Worm (Caenorhabditis elegans) whole organism, L1 larva: ENCODE data around the gene mrpl-44.

Experiments used
- C04F5.9 ChIP-seq: sonication (generic microtip); optimal IDR thresholded peaks from 2 replicates; lab custom pipeline; 2016; ENCODE audit warnings: missing genetic modification characterization, missing compliant biosample characterization
- F16B12.6 ChIP-seq: fragments of 150-350 bp; optimal IDR thresholded peaks from 2 replicates; lab custom pipeline; 2014; ENCODE audit warnings: missing biosample characterization, missing genetic modification characterization
- aha-1 ChIP-seq: fragments of 150-350 bp; optimal IDR thresholded peaks from 2 replicates; lab custom pipeline; 2014; ENCODE audit warnings: missing biosample characterization, missing genetic modification characterization
- alr-1 ChIP-seq: fragments of 200-800 bp; sonication (Bioruptor generic); optimal IDR thresholded peaks from 2 replicates; lab custom pipeline; 2018; ENCODE audit warnings: borderline replicate concordance, mild to moderate bottlenecking, missing genetic modification characterization, missing compliant biosample characterization
- aly-2 ChIP-seq: fragments of 150-350 bp; optimal IDR thresholded peaks from 2 replicates; lab custom pipeline; 2014; ENCODE audit warnings: missing biosample characterization, missing genetic modification characterization
- ceh-63 ChIP-seq: fragments of 200-800 bp; sonication (Bioruptor generic); optimal IDR thresholded peaks from 2 replicates; lab custom pipeline; 2018; ENCODE audit warnings: mild to moderate bottlenecking, missing genetic modification characterization, missing compliant biosample characterization
- ceh-8 ChIP-seq: fragments of 200-800 bp; sonication (Bioruptor generic); optimal IDR thresholded peaks from 2 replicates; lab custom pipeline; 2018; ENCODE audit warnings: mild to moderate bottlenecking, missing genetic modification characterization, moderate library complexity, missing compliant biosample characterization
- ceh-88 ChIP-seq: fragments of 200-800 bp; sonication (Bioruptor generic); IDR thresholded peaks from 2 replicates; pipeline ENCODE4 v1.3.6; 2022; ENCODE audit warnings: missing genetic modification characterization, missing compliant biosample characterization
- dpl-1 ChIP-seq, 3 experiments: fragments of 150-350 bp in 2 of 3; sonication (generic microtip) in 1 of 3; optimal IDR thresholded peaks; 2 replicates each; lab custom pipeline; 2014 to 2017; ENCODE audit warnings: missing biosample characterization in 3 of 3, missing genetic modification characterization in 3 of 3, missing genetic modification reagents in 3 of 3
- dsc-1 ChIP-seq: sonication (generic microtip); optimal IDR thresholded peaks from 2 replicates; lab custom pipeline; 2016; ENCODE audit warnings: mild to moderate bottlenecking, missing genetic modification characterization, missing compliant biosample characterization
- efl-1 ChIP-seq, 4 experiments: fragments of 150-350 bp; optimal IDR thresholded peaks in 3 of 4; peaks in 1 of 4; 1 replicate in 1 of 4; 2 replicates in 3 of 4; lab custom pipeline; 2014; ENCODE audit warnings: missing biosample characterization in 2 of 4, missing genetic modification characterization in 2 of 4, missing genetic modification reagents in 2 of 4
- efl-3 ChIP-seq: fragments of 200-800 bp; sonication (Bioruptor generic); optimal IDR thresholded peaks from 2 replicates; lab custom pipeline; 2018; ENCODE audit warnings: mild to moderate bottlenecking, missing genetic modification characterization, missing compliant biosample characterization
- egl-27 ChIP-seq, 2 experiments: fragments of 150-350 bp in 1 of 2; sonication (generic microtip); optimal IDR thresholded peaks; 3 replicates each; lab custom pipeline; 2017 to 2018; ENCODE audit warnings: missing biosample characterization in 2 of 2, missing genetic modification characterization in 2 of 2, missing genetic modification reagents in 2 of 2
- elt-2 ChIP-seq: sonication (generic microtip); optimal IDR thresholded peaks from 2 replicates; lab custom pipeline; 2016; ENCODE audit warnings: missing genetic modification characterization, mild to moderate bottlenecking, inconsistent platforms, missing compliant biosample characterization, missing genetic modification reagents
- elt-3 ChIP-seq, 6 experiments: fragments of 150-350 bp in 1 of 6; sonication (generic microtip); optimal IDR thresholded peaks; 2 replicates each; lab custom pipeline; 2017 to 2018; ENCODE audit warnings: missing biosample characterization in 6 of 6, missing genetic modification characterization in 6 of 6, inconsistent platforms in 1 of 6
- ets-5 ChIP-seq: fragments of 200-800 bp; sonication (Bioruptor generic); IDR thresholded peaks from 2 replicates; pipeline ENCODE4 v1.3.6; 2022; ENCODE audit warnings: missing genetic modification characterization, missing compliant biosample characterization
- fkh-10 ChIP-seq: sonication (generic microtip); optimal IDR thresholded peaks from 2 replicates; lab custom pipeline; 2017; ENCODE audit warnings: missing biosample characterization, missing genetic modification reagents, missing genetic modification characterization
- fkh-8 ChIP-seq: sonication (generic microtip); optimal IDR thresholded peaks from 2 replicates; lab custom pipeline; 2016; ENCODE audit warnings: mild to moderate bottlenecking, missing genetic modification characterization, missing compliant biosample characterization
- fos-1 ChIP-seq: fragments of 150-350 bp; optimal IDR thresholded peaks from 2 replicates; lab custom pipeline; 2014; ENCODE audit warnings: missing biosample characterization, missing genetic modification characterization
- grh-1 ChIP-seq: fragments of 200-800 bp; sonication (Bioruptor generic); IDR thresholded peaks from 2 replicates; pipeline ENCODE4 v1.3.6; 2022; ENCODE audit warnings: missing genetic modification reagents, missing genetic modification characterization, missing compliant biosample characterization
- hpl-2 ChIP-seq: fragments of 150-350 bp; optimal IDR thresholded peaks from 2 replicates; lab custom pipeline; 2014; ENCODE audit warnings: missing biosample characterization, missing genetic modification reagents, missing genetic modification characterization
- irx-1 ChIP-seq: sonication (generic microtip); optimal IDR thresholded peaks from 2 replicates; lab custom pipeline; 2016; ENCODE audit warnings: missing genetic modification characterization, missing compliant biosample characterization
- isw-1 ChIP-seq: fragments of 200-800 bp; sonication (Bioruptor generic); IDR thresholded peaks from 2 replicates; pipeline ENCODE4 v1.3.6; 2022; ENCODE audit warnings: missing genetic modification characterization, missing compliant biosample characterization
- jun-1 ChIP-seq: fragments of 150-350 bp; optimal IDR thresholded peaks from 2 replicates; lab custom pipeline; 2014; ENCODE audit warnings: missing biosample characterization, missing genetic modification reagents, missing genetic modification characterization
- lin-14 ChIP-seq: fragments of 200-800 bp; sonication (Bioruptor generic); optimal IDR thresholded peaks from 2 replicates; lab custom pipeline; 2018; ENCODE audit warnings: mild to moderate bottlenecking, missing genetic modification characterization, moderate library complexity, missing compliant biosample characterization
- lin-35 ChIP-seq, 2 experiments: fragments of 150-350 bp; optimal IDR thresholded peaks; 2 replicates each; lab custom pipeline; 2014; ENCODE audit warnings: missing biosample characterization in 2 of 2, missing genetic modification characterization in 2 of 2, missing genetic modification reagents in 2 of 2
- lsy-2 ChIP-seq, 2 experiments: fragments of 150-350 bp; optimal IDR thresholded peaks; 2 replicates each; lab custom pipeline; 2014; ENCODE audit warnings: missing biosample characterization in 2 of 2, missing genetic modification characterization in 2 of 2
- mab-9 ChIP-seq: fragments of 200-800 bp; sonication (Bioruptor generic); IDR thresholded peaks from 2 replicates; pipeline ENCODE4 v1.3.6; 2022; ENCODE audit warnings: missing genetic modification reagents, missing genetic modification characterization, missing compliant biosample characterization
- mdl-1 ChIP-seq, 2 experiments: fragments of 150-350 bp; optimal IDR thresholded peaks; 2 replicates each; lab custom pipeline; 2014 to 2017; ENCODE audit warnings: missing biosample characterization in 2 of 2, missing genetic modification characterization in 2 of 2, inconsistent platforms in 1 of 2
- mef-2 ChIP-seq: fragments of 150-350 bp; optimal IDR thresholded peaks from 2 replicates; lab custom pipeline; 2014; ENCODE audit warnings: missing biosample characterization, missing genetic modification characterization
- nhr-11 ChIP-seq: fragments of 150-350 bp; optimal IDR thresholded peaks from 2 replicates; lab custom pipeline; 2014; ENCODE audit warnings: missing biosample characterization, missing genetic modification characterization
- nhr-12 ChIP-seq: sonication (generic microtip); optimal IDR thresholded peaks from 2 replicates; lab custom pipeline; 2017; ENCODE audit warnings: missing biosample characterization, missing genetic modification characterization
- nhr-19 ChIP-seq: fragments of 200-800 bp; sonication (Bioruptor generic); conservative IDR thresholded peaks from 2 replicates; pipeline ENCODE4 v1.3.6; 2022; ENCODE audit warnings: missing genetic modification characterization, missing compliant biosample characterization
- nhr-237 ChIP-seq: fragments of 150-350 bp; optimal IDR thresholded peaks from 2 replicates; lab custom pipeline; 2014; ENCODE audit warnings: missing biosample characterization, missing genetic modification characterization
- nhr-28 ChIP-seq: fragments of 150-350 bp; optimal IDR thresholded peaks from 2 replicates; lab custom pipeline; 2014; ENCODE audit warnings: missing biosample characterization, missing genetic modification characterization
- nhr-47 ChIP-seq: sonication (generic microtip); optimal IDR thresholded peaks from 2 replicates; lab custom pipeline; 2016; ENCODE audit warnings: mild to moderate bottlenecking, missing genetic modification characterization, moderate library complexity, missing compliant biosample characterization
- nhr-71 ChIP-seq: sonication (generic microtip); optimal IDR thresholded peaks from 2 replicates; lab custom pipeline; 2016; ENCODE audit warnings: mild to moderate bottlenecking, missing genetic modification characterization, moderate library complexity, missing compliant biosample characterization
- nhr-76 ChIP-seq: sonication (generic microtip); optimal IDR thresholded peaks from 2 replicates; lab custom pipeline; 2017; ENCODE audit warnings: missing biosample characterization, missing genetic modification characterization
- nhr-84 ChIP-seq: sonication (generic microtip); optimal IDR thresholded peaks from 2 replicates; lab custom pipeline; 2017; ENCODE audit warnings: missing biosample characterization, missing genetic modification characterization
- nhr-85 ChIP-seq: sonication (generic microtip); peaks from one replicate; lab custom pipeline; 2016; ENCODE audit warnings: missing genetic modification characterization, inconsistent platforms, missing compliant biosample characterization
- nhr-90 ChIP-seq: sonication (generic microtip); optimal IDR thresholded peaks from 2 replicates; lab custom pipeline; 2016; ENCODE audit warnings: mild to moderate bottlenecking, missing genetic modification characterization, missing compliant biosample characterization; ENCODE audit not compliant: poor library complexity
- rnt-1 ChIP-seq: sonication (generic microtip); optimal IDR thresholded peaks from 2 replicates; lab custom pipeline; 2016; ENCODE audit warnings: mild to moderate bottlenecking, missing genetic modification characterization, moderate library complexity, missing compliant biosample characterization
- snu-23 ChIP-seq: sonication (generic microtip); optimal IDR thresholded peaks from 2 replicates; lab custom pipeline; 2016; ENCODE audit warnings: missing genetic modification characterization, missing compliant biosample characterization
- sptf-1 ChIP-seq: fragments of 150-350 bp; optimal IDR thresholded peaks from 2 replicates; lab custom pipeline; 2014; ENCODE audit warnings: missing biosample characterization, missing genetic modification characterization
- sup-37 ChIP-seq: fragments of 200-800 bp; sonication (Bioruptor generic); optimal IDR thresholded peaks from 2 replicates; lab custom pipeline; 2018; ENCODE audit warnings: mild to moderate bottlenecking, missing genetic modification characterization, missing compliant biosample characterization
- swsn-7 ChIP-seq: sonication (generic microtip); optimal IDR thresholded peaks from 2 replicates; lab custom pipeline; 2016; ENCODE audit warnings: missing genetic modification characterization, missing compliant biosample characterization
- tlp-1 ChIP-seq: fragments of 150-350 bp; optimal IDR thresholded peaks from 2 replicates; lab custom pipeline; 2014; ENCODE audit warnings: missing biosample characterization, missing genetic modification characterization
- unc-62 ChIP-seq: fragments of 150-350 bp; optimal IDR thresholded peaks from 2 replicates; lab custom pipeline; 2014; ENCODE audit warnings: missing biosample characterization, missing genetic modification reagents, missing genetic modification characterization
- unc-86 ChIP-seq: sonication (generic microtip); optimal IDR thresholded peaks from 2 replicates; lab custom pipeline; 2016; ENCODE audit warnings: missing genetic modification characterization, missing compliant biosample characterization
- unc-98 ChIP-seq: fragments of 200-800 bp; sonication (Bioruptor generic); IDR thresholded peaks from 2 replicates; pipeline ENCODE4 v1.3.6; 2022; ENCODE audit warnings: missing genetic modification characterization, missing compliant biosample characterization
- vab-15 ChIP-seq: sonication (generic microtip); optimal IDR thresholded peaks from 2 replicates; lab custom pipeline; 2017; ENCODE audit warnings: missing genotype, mild to moderate bottlenecking, missing genetic modification characterization, missing compliant biosample characterization
- zip-4 ChIP-seq: fragments of 200-800 bp; sonication (Bioruptor generic); optimal IDR thresholded peaks from 2 replicates; lab custom pipeline; 2018; ENCODE audit warnings: mild to moderate bottlenecking, missing genetic modification characterization, moderate library complexity, missing compliant biosample characterization
- ztf-11 ChIP-seq, 2 experiments: sonication (generic microtip); optimal IDR thresholded peaks; 2 replicates each; lab custom pipeline; 2016 to 2017; ENCODE audit warnings: missing genetic modification characterization in 2 of 2, missing biosample characterization in 1 of 2, missing compliant biosample characterization in 1 of 2

mrpl-44 gene

DNA sequence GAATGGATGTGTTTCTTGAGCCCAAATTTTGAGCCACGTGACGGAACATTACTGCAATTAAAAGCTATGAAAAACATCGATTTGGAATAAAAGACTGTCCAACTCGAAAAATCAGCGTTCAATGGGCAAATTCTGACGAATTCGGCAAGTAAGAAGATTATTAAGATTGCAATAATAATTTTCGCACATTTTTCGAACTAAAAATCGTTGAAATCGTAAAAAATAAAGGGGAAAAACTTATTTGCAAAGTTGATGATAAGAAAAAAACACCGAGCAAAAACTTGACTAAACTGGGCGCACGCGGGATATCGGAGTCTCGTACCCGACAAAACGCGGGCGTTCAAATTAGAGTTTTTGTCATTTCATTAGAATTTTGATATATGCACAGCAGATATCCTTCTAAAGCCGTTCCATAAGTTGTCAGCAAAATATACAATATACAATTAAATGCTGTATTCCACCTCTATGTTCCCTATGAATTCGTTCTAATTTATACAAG is at the start of gene mrpl-44, which contains the start of gene mccc-2:
Gene mrpl-44 (minus strand): TSS at position 51 of the 499 bp plus-strand sequence.
Gene mccc-2 (minus strand): TSS at position 51 of the 499 bp plus-strand sequence.
- TF ChIP-seq mdl-1 (tag; optimal IDR thresholded peaks at IDR 0.05; lab: Kevin White, UChicago) = no peak
- no peak for TF ChIP-seq dsc-1 (tag; lab: Kevin White, UChicago)
- peak; percentile 90 to 95 for TF ChIP-seq lin-35 (GFP tag; optimal IDR thresholded peaks at IDR 0.05; lab: Kevin White, UChicago)
- TF ChIP-seq tlp-1 (tag; lab: Kevin White, UChicago) = no peak
- no peak for TF ChIP-seq zip-4
- no peak for TF ChIP-seq nhr-11
- TF ChIP-seq dpl-1 (GFP tag; optimal IDR thresholded peaks at IDR 0.05; lab: Kevin White, UChicago) = peak; percentile 83 to 92 (median 92)
- TF ChIP-seq ztf-11 (tag; optimal IDR thresholded peaks at IDR 0.05; lab: Kevin White, UChicago) = no peak
- TF ChIP-seq efl-3 = no peak
- no peak for TF ChIP-seq unc-86 (tag; lab: Kevin White, UChicago)
- TF ChIP-seq sup-37 (GFP tag; lab: Kevin White, UChicago) = no peak
- no peak for TF ChIP-seq fkh-10 (GFP tag; lab: Kevin White, UChicago)
- TF ChIP-seq lin-14 (GFP tag; lab: Kevin White, UChicago) = no peak
- TF ChIP-seq rnt-1 = peak; percentile 55
- no peak for TF ChIP-seq ceh-88 (GFP tag; lab: Robert Waterston, UW)
- no peak for TF ChIP-seq grh-1
- TF ChIP-seq nhr-85 = peak; percentile 46
- no peak for TF ChIP-seq fkh-8 (tag; lab: Kevin White, UChicago)
- TF ChIP-seq nhr-71 (tag; lab: Kevin White, UChicago) = no peak
- no peak for TF ChIP-seq mef-2
- no peak for TF ChIP-seq ceh-8
- no peak for TF ChIP-seq alr-1 (tag; lab: Kevin White, UChicago)
- TF ChIP-seq egl-27 (tag; optimal IDR thresholded peaks at IDR 0.05; lab: Kevin White, UChicago) = no peak
- TF ChIP-seq nhr-90 (tag; lab: Kevin White, UChicago) = no peak
- no peak for TF ChIP-seq lsy-2 (tag; optimal IDR thresholded peaks at IDR 0.05; lab: Kevin White, UChicago)
- TF ChIP-seq F16B12.6 (tag; lab: Kevin White, UChicago) = peak; percentile 23
- no peak for TF ChIP-seq elt-2 (tag; lab: Kevin White, UChicago)
- TF ChIP-seq sptf-1 (tag; lab: Kevin White, UChicago) = no peak
- TF ChIP-seq ets-5 (GFP tag; lab: Robert Waterston, UW) = no peak
- TF ChIP-seq unc-98 = no peak
- TF ChIP-seq nhr-12 (tag; lab: Kevin White, UChicago) = no peak
- no peak for TF ChIP-seq nhr-84 (tag; lab: Kevin White, UChicago)
- no peak for TF ChIP-seq nhr-237 (tag; lab: Kevin White, UChicago)
- TF ChIP-seq nhr-28 = no peak
- no peak for TF ChIP-seq snu-23 (GFP tag; lab: Kevin White, UChicago)
- TF ChIP-seq C04F5.9 = no peak
- no peak for TF ChIP-seq fos-1 (tag; lab: Kevin White, UChicago)
- no peak for TF ChIP-seq vab-15 (tag; lab: Kevin White, UChicago)
- peak; percentile 30 for TF ChIP-seq swsn-7 (tag; lab: Kevin White, UChicago)
- no peak for TF ChIP-seq jun-1 (tag; lab: Kevin White, UChicago)
- no peak for TF ChIP-seq nhr-47 (tag; lab: Kevin White, UChicago)
- no peak for TF ChIP-seq irx-1 (tag; lab: Kevin White, UChicago)
- TF ChIP-seq hpl-2 (GFP tag; lab: Kevin White, UChicago) = no peak
- TF ChIP-seq ceh-63 (GFP tag; lab: Kevin White, UChicago) = no peak
- peak; percentile 39 for TF ChIP-seq isw-1 (GFP tag; lab: Robert Waterston, UW)
- TF ChIP-seq unc-62 (GFP tag; lab: Kevin White, UChicago) = no peak
- TF ChIP-seq nhr-76 (tag; lab: Kevin White, UChicago) = no peak
- TF ChIP-seq elt-3 (tag; optimal IDR thresholded peaks at IDR 0.05; lab: Kevin White, UChicago) = no peak
- TF ChIP-seq nhr-19 (GFP tag; lab: Robert Waterston, UW) = 0 out of 2 replicates have a peak, but pooled peaks have one; percentile 7
- TF ChIP-seq aha-1 (tag; lab: Kevin White, UChicago) = no peak
- no peak for TF ChIP-seq aly-2 (tag; lab: Kevin White, UChicago)
- TF ChIP-seq efl-1 (optimal IDR thresholded peaks at IDR 0.05; lab: Kevin White, UChicago) = peak; percentile 35 to 92
- peak; percentile 92 to 99 for TF ChIP-seq efl-1 (GFP tag; optimal IDR thresholded peaks at IDR 0.05 in 1 of 2; lab: Kevin White, UChicago)
- no peak for TF ChIP-seq mab-9 (GFP tag; lab: Robert Waterston, UW)
